Fruit fly (Drosophila melanogaster) ovary, adult (tissue): ENCODE measurements around the gene Sec71.

Experiments used
- CG17801 ChIP-seq: fragments of 200-800 bp; optimal IDR thresholded peaks from 2 replicates; lab custom pipeline; 2019; ENCODE audit warnings: missing biosample characterization, mild to moderate bottlenecking, missing genetic modification characterization, moderate library complexity; ENCODE audit not compliant: partially characterized antibody

Gene Sec71

dm6 chr2L:13833058-13833457 is 39.7 kb downstream of the Sec71 start, which contains the start of the genes GatC, PolG2 and Polr2C:
Gene GatC, minus strand, starts transcription at chr2L:13833105.
Gene PolG2, minus strand, starts transcription at chr2L:13833105.
Gene Polr2C, plus strand, starts transcription at chr2L:13833337.
- no peak for TF ChIP-seq CG17801 (GFP tag; lab: Kevin White, UChicago)

dm6 chr2L:13835002-13835910 is 41.9 kb downstream of the Sec71 start, which contains the start of the genes mRpS23 and CenG1A:
Gene mRpS23, minus strand, starts transcription at chr2L:13835072.
Gene CenG1A, plus strand, starts transcription at chr2L:13835564.
- TF ChIP-seq CG17801 (GFP tag; lab: Kevin White, UChicago) = peak; percentile 100

dm6 chr2L:13835959-13836358 is 42.6 kb downstream of the Sec71 start:
- no peak for TF ChIP-seq CG17801 (GFP tag; lab: Kevin White, UChicago)

dm6 chr2L:13837579-13837978 is 44.3 kb downstream of the Sec71 start:
- TF ChIP-seq CG17801 (GFP tag; lab: Kevin White, UChicago) = no peak

dm6 chr2L:13838647-13839390 is 45.5 kb downstream of the Sec71 start:
- TF ChIP-seq CG17801 (GFP tag; lab: Kevin White, UChicago) = peak; percentile 78

- peak; percentile 72 for TF ChIP-seq CG17801 (GFP tag; lab: Kevin White, UChicago)
These were observed 46.4 kb downstream of the Sec71 start for dm6 chr2L:13839744-13840151.

- no peak for TF ChIP-seq CG17801 (GFP tag; lab: Kevin White, UChicago)
These were observed 48.2 kb downstream of the Sec71 start, which contains the start of gene CG33307 for dm6 chr2L:13841508-13841907. Gene CG33307, minus strand, starts transcription at chr2L:13841520.

- no peak for TF ChIP-seq CG17801 (GFP tag; lab: Kevin White, UChicago)
These were observed 48.8 kb downstream of the Sec71 start for dm6 chr2L:13842078-13842477.

dm6 chr2L:13842572-13842971 is 49.3 kb downstream of the Sec71 start:
- no peak for TF ChIP-seq CG17801 (GFP tag; lab: Kevin White, UChicago)

dm6 chr2L:13843692-13844284 is 50.5 kb downstream of the Sec71 start, which contains the start of gene CG33306:
Gene CG33306, minus strand, starts transcription at chr2L:13843742.
- no peak for TF ChIP-seq CG17801 (GFP tag; lab: Kevin White, UChicago)

- TF ChIP-seq CG17801 (GFP tag; lab: Kevin White, UChicago) = no peak
These were observed 51.9 kb downstream of the Sec71 start, which contains the start of gene CG8997 for dm6 chr2L:13845178-13845577. Gene CG8997, minus strand, starts transcription at chr2L:13845325.

dm6 chr2L:13846239-13846802 is 53.0 kb downstream of the Sec71 start, which contains the start of gene CG7916:
Gene CG7916, plus strand, starts transcription at chr2L:13846752.
- no peak for TF ChIP-seq CG17801 (GFP tag; lab: Kevin White, UChicago)

- TF ChIP-seq CG17801 (GFP tag; lab: Kevin White, UChicago) = no peak
These were observed 54.3 kb downstream of the Sec71 start, which contains the start of gene CG7953 for dm6 chr2L:13847625-13848024. Gene CG7953, plus strand, starts transcription at chr2L:13847925.

dm6 chr2L:13849125-13849524 is 55.8 kb downstream of the Sec71 start, which contains the start of gene CG7968:
Gene CG7968, plus strand, starts transcription at chr2L:13849400.
- no peak for TF ChIP-seq CG17801 (GFP tag; lab: Kevin White, UChicago)
